Worm (Caenorhabditis elegans): ENCODE results near the gene ivns-1.
"Not testable (repeated sequence)": the region's sequence is repeated elsewhere in the genome, so short reads cannot be mapped to it uniquely, and the experiment has no call there.

ivns-1 gene

DNA sequence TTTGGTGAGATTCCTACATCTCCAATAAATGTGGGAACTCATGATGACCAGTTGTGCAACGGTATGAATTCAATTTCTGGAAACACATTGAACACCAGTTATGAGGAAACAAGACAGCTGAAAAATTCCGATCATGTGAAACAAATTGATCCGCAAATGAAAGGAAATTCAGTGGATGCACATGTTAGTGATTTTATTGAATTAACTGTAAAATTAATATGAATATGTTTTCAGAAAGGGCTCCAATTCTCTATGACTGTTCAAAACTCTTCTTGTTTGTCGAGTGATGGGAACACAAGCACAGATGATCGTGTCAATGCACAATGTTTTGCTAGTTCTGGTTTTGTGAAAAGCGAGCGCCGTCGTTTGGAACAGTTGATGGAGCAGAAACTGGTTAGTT is 13.8 kb downstream of the ivns-1 start:
- TF ChIP-seq T22C8.4 (GFP tag; IDR thresholded peaks at IDR 0.05), result no peak
- TF ChIP-seq klf-2 (GFP tag; conservative IDR thresholded peaks at IDR 0.05), result no peak
- TF ChIP-seq flt-1 (GFP tag; IDR thresholded peaks at IDR 0.05), result no peak
- no peak for TF ChIP-seq tab-1 (GFP tag; IDR thresholded peaks at IDR 0.05)
- TF ChIP-seq med-1 (GFP tag; optimal IDR thresholded peaks at IDR 0.05; ENCODE audit: insufficient read depth), result no peak
- TF ChIP-seq cog-1 (tag; optimal IDR thresholded peaks at IDR 0.05), result no peak
- TF ChIP-seq ztf-23 (GFP tag; IDR thresholded peaks at IDR 0.05), result no peak

DNA sequence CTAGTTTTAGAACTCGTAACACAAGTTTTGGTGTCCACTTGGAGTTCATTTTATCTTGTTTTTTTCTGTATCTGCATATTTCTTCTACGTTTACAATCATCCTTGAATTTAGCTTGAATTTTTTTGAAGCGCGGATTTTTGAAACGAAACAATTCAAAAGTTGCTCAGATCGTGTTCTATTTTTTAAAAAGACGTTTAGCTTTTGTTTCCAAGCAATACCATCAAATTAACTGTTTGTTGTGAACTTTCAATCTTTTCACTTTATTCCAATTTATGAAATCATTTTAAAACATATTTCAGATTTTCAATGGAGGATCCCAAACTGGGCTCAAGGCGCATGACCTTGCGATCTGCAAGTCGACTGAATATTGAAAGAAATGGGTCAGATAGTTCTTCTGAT is 15.0 kb downstream of the ivns-1 start, which contains the start of gene R09A8.2:
TSS of gene R09A8.2 (plus strand) at position 301 of the 400 bp plus-strand sequence.
- TF ChIP-seq T22C8.4 (GFP tag; IDR thresholded peaks at IDR 0.05), result no peak
- no peak for TF ChIP-seq ref-1 (GFP tag; conservative IDR thresholded peaks at IDR 0.05)
- no peak for TF ChIP-seq ztf-23 (GFP tag; IDR thresholded peaks at IDR 0.05)
- TF ChIP-seq klf-2 (GFP tag; conservative IDR thresholded peaks at IDR 0.05), result no peak
- no peak for TF ChIP-seq ztf-29 (GFP tag; IDR thresholded peaks at IDR 0.05)
- no peak for TF ChIP-seq flt-1 (GFP tag; IDR thresholded peaks at IDR 0.05)
- TF ChIP-seq cog-1 (tag; optimal IDR thresholded peaks at IDR 0.05), result no peak
- TF ChIP-seq tab-1 (GFP tag; IDR thresholded peaks at IDR 0.05), result no peak
- TF ChIP-seq med-1 (GFP tag; optimal IDR thresholded peaks at IDR 0.05; ENCODE audit: insufficient read depth), result no peak

- TF ChIP-seq med-1 (GFP tag; optimal IDR thresholded peaks at IDR 0.05; ENCODE audit: insufficient read depth) (no peak), klf-2 (GFP tag; conservative IDR thresholded peaks at IDR 0.05) (no peak), ztf-29 (GFP tag; IDR thresholded peaks at IDR 0.05) (no peak), T22C8.4 (GFP tag; IDR thresholded peaks at IDR 0.05) (no peak), cog-1 (tag; optimal IDR thresholded peaks at IDR 0.05) (no peak), ref-1 (GFP tag; conservative IDR thresholded peaks at IDR 0.05) (no peak), ztf-23 (GFP tag; IDR thresholded peaks at IDR 0.05) (no peak), tab-1 (GFP tag; IDR thresholded peaks at IDR 0.05) (no peak), flt-1 (GFP tag; IDR thresholded peaks at IDR 0.05) (no peak)
Observed at ce11 chrX:12618447-12618846, 15.7 kb downstream of the ivns-1 start.

ce11 chrX:12613451-12613850 is 20.7 kb downstream of the ivns-1 start, which contains the start of gene R09A8.1:
Gene R09A8.1, plus strand, starts transcription at chrX:12613751.
- not testable (repeated sequence) for TF ChIP-seq ztf-23 (GFP tag; IDR thresholded peaks at IDR 0.05); tab-1 (GFP tag; IDR thresholded peaks at IDR 0.05); cog-1 (tag; optimal IDR thresholded peaks at IDR 0.05)

DNA sequence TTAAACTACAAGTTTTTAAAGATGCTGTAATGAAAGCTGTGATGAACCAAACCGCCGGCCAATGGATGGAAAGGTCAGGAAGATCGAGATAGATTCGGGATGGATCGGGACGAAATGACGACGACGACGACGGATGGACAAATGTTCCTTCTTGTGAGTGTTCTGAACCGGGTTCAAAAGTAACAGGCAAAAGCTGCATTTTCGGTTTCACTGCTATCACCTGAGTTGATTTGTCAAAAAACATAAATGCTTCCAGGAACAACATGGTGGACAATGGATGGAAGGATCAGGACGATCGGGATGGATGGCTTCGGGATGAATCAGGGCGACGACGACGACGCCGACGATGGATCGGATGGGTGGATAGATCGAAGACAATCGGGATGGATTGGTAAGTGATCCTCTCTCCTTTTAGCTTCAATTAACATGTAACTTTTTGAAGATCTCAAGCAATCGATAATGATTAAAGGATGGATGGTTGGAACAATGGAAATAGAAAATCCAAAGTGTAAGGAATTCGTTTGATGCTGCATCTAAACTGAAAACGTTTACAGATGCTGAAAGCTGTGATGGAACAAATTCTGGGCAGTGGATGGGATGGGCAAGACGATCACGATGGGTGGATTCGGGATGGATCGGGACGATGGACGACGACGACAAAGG is 30.7 kb downstream of the ivns-1 start, which contains the start of the genes T24D5.6 and R09A8.9:
TSS of gene T24D5.6 (plus strand) at position 301 of the 663 bp plus-strand sequence.
TSS of gene R09A8.9 (plus strand) at position 613 of the 663 bp plus-strand sequence.
- TF ChIP-seq klf-2 (GFP tag; conservative IDR thresholded peaks at IDR 0.05) (no peak), cog-1 (tag; optimal IDR thresholded peaks at IDR 0.05) (no peak), med-1 (GFP tag; optimal IDR thresholded peaks at IDR 0.05; ENCODE audit: insufficient read depth) (no peak), tab-1 (GFP tag; IDR thresholded peaks at IDR 0.05) (no peak), T22C8.4 (GFP tag; IDR thresholded peaks at IDR 0.05) (no peak), ref-1 (GFP tag; conservative IDR thresholded peaks at IDR 0.05) (no peak), ztf-23 (GFP tag; IDR thresholded peaks at IDR 0.05) (no peak), flt-1 (GFP tag; IDR thresholded peaks at IDR 0.05) (no peak), ztf-29 (GFP tag; IDR thresholded peaks at IDR 0.05) (no peak)

DNA sequence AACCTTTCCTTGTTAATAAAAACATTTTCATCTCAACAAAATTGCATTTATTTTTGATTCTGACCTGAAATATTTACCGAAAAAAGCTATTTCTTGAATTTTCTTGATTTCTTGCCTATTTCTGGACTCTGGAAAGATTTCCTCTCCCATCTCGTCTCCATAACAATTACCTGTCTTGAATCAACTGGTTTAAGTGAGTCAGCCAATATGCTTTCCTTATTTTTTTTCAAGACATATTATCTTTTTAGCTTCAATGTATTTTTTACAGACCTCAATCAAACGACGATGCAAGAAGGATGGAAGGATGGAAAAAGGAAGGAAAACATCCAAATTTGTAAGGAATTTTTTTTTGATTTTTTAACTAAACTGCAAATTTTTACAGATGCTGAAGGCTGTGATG is 31.5 kb downstream of the ivns-1 start:
- TF ChIP-seq tab-1 (GFP tag; IDR thresholded peaks at IDR 0.05) (no peak), ref-1 (GFP tag; conservative IDR thresholded peaks at IDR 0.05) (no peak), flt-1 (GFP tag; IDR thresholded peaks at IDR 0.05) (no peak), cog-1 (tag; optimal IDR thresholded peaks at IDR 0.05) (no peak), klf-2 (GFP tag; conservative IDR thresholded peaks at IDR 0.05) (no peak), T22C8.4 (GFP tag; IDR thresholded peaks at IDR 0.05) (no peak), med-1 (GFP tag; optimal IDR thresholded peaks at IDR 0.05; ENCODE audit: insufficient read depth) (no peak), ztf-29 (GFP tag; IDR thresholded peaks at IDR 0.05) (no peak), ztf-23 (GFP tag; IDR thresholded peaks at IDR 0.05) (no peak)

ce11 chrX:12596868-12597267 is 37.3 kb downstream of the ivns-1 start, which contains the start of gene T24D5.4:
Gene T24D5.4, plus strand, starts transcription at chrX:12597168.
- no peak for TF ChIP-seq ztf-23 (GFP tag; IDR thresholded peaks at IDR 0.05)
- no peak for TF ChIP-seq med-1 (GFP tag; optimal IDR thresholded peaks at IDR 0.05; ENCODE audit: insufficient read depth)

DNA sequence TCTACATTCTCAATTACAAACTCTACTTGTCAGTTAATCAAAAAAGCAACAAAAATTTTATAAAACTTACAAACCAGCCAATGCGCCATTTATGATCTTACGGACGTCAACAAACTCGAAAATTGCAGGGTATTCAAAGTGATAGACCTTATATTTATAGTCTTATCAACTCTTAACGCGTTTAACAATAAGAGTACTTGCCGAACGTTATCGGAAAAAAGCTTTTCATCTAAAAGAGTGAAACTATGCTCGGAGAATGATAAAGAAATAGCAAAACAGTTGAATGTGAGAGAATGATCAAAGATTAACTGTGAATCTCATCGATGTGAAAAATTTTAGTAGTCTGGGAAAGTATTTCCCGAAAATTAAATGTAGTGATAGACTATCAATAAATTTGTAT is 38.2 kb downstream of the ivns-1 start:
- TF ChIP-seq cog-1 (tag; optimal IDR thresholded peaks at IDR 0.05) (no peak), med-1 (GFP tag; optimal IDR thresholded peaks at IDR 0.05; ENCODE audit: insufficient read depth) (no peak), ztf-23 (GFP tag; IDR thresholded peaks at IDR 0.05) (no peak), ref-1 (GFP tag; conservative IDR thresholded peaks at IDR 0.05) (no peak), T22C8.4 (GFP tag; IDR thresholded peaks at IDR 0.05) (no peak), flt-1 (GFP tag; IDR thresholded peaks at IDR 0.05) (no peak), ztf-29 (GFP tag; IDR thresholded peaks at IDR 0.05) (no peak), klf-2 (GFP tag; conservative IDR thresholded peaks at IDR 0.05) (no peak), tab-1 (GFP tag; IDR thresholded peaks at IDR 0.05) (no peak)

DNA sequence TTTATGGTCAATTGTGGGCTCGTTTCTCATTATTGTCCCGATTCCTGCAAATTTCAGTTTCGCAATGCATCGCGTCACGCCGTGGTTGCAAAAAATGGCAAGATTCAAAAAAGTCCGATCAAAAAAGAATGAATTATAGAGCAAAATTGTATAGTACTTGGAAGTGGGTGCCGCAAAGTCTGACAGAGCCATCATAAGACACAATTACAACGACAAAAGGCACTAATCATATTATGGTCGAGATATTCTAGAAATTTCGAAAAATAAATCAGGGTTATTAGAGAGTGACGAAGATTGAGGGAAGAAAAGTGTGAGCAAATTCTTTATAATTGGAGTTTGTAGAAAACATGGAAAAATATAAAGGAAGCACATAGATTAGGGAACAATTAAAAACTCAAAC is 38.9 kb downstream of the ivns-1 start:
- TF ChIP-seq cog-1 (tag; optimal IDR thresholded peaks at IDR 0.05) (no peak), klf-2 (GFP tag; conservative IDR thresholded peaks at IDR 0.05) (no peak), T22C8.4 (GFP tag; IDR thresholded peaks at IDR 0.05) (no peak), ref-1 (GFP tag; conservative IDR thresholded peaks at IDR 0.05) (no peak), ztf-23 (GFP tag; IDR thresholded peaks at IDR 0.05) (no peak), tab-1 (GFP tag; IDR thresholded peaks at IDR 0.05) (no peak), flt-1 (GFP tag; IDR thresholded peaks at IDR 0.05) (no peak)

ce11 chrX:12589503-12589902 is 44.7 kb downstream of the ivns-1 start:
- TF ChIP-seq tab-1 (GFP tag; IDR thresholded peaks at IDR 0.05), result no peak
- TF ChIP-seq flt-1 (GFP tag; IDR thresholded peaks at IDR 0.05), result no peak
